Fruit fly (Drosophila melanogaster): ENCODE data around the gene CG15414.

The CG15414 gene

dm6 chr2L:3506806-3507205 is 15.9 kb upstream of the CG15414 start:
- TF ChIP-seq CG8478 (optimal IDR thresholded peaks at IDR 0.05) (no peak), CTCF (optimal IDR thresholded peaks at IDR 0.05) (no peak)

DNA sequence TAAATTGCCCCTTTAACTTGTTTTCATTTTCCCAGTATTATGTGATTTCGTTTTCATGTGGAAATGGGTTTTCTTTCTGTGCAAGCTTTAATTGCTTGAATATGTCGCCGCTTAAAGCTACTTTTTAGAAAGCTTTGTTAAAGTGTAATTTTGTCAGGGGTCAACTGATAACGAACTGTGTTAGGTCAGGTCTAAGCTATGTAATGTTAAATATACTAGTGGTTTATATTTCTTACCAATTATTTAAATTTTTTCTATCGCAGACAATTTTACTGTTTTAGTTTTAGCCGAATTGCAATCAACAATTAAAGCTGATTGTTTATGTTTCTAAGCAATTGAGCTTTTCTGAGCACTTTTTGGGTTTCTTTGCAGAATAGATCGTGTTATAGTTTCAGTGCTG is 15.5 kb upstream of the CG15414 start:
- TF ChIP-seq CG8478 (optimal IDR thresholded peaks at IDR 0.05), result no peak
- no peak for TF ChIP-seq CTCF (optimal IDR thresholded peaks at IDR 0.05)

DNA sequence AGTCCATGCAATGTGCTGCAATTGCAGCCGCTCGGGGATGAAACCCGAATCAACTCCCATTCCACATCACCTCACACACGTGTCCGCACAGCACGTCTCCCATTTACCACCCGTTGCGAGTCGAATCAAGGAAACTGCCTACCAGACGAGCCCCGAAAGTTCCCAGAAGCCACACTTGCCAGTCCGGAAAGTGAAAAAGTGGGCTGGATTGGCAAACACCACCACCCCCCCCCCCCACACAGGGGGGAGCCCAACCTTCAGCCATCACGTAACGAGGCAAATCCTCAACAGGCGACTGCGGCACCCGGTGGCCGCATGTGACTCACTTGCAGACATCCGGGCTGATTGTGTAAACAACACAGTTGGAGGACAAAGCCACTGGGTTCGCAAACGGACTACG is 14.0 kb upstream of the CG15414 start:
- TF ChIP-seq CG8478 (optimal IDR thresholded peaks at IDR 0.05), result no peak
- TF ChIP-seq CTCF (optimal IDR thresholded peaks at IDR 0.05), result no peak

DNA sequence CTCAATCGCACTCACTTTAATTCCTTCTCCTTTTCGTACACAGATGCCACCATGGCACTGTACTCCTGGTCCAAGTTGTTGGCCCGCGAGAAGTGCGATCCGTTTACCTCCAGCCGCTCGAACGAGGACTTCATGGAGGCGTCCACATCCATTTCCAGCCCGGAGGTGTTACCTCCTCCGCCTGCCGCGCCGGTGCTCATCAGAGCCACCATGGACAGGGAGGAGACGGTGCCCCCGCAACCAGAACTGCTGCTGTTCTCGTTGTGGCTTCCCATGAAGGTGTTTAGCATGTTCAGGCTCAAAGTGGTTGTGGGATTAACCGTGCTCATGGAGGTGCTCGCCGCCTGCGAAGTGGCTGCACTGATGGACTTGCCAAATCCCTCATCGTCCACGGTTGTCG is 4.6 kb upstream of the CG15414 start:
- TF ChIP-seq CG8478 (optimal IDR thresholded peaks at IDR 0.05) (no peak), CTCF (optimal IDR thresholded peaks at IDR 0.05) (no peak)

DNA sequence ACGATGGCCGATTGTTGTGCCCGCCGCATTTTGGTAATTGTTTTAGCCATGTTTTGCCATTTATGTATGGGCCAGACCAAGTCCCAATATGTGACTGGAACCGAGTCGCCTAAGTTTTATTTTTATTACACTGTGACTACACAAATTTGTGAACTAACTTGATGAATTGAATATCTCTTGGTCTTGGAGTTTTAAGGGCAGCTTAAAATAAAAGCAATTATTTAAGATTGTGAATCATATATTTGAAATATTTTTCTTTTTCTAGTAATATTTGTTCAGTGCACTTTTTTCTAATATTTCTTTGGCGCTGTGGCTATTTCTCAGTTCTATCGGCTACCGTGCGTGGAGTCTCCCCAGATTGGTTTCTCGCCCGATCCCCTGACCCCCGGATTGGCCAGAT is 2.6 kb upstream of the CG15414 start:
- TF ChIP-seq CG8478 (optimal IDR thresholded peaks at IDR 0.05) (no peak), CTCF (optimal IDR thresholded peaks at IDR 0.05) (no peak)

DNA sequence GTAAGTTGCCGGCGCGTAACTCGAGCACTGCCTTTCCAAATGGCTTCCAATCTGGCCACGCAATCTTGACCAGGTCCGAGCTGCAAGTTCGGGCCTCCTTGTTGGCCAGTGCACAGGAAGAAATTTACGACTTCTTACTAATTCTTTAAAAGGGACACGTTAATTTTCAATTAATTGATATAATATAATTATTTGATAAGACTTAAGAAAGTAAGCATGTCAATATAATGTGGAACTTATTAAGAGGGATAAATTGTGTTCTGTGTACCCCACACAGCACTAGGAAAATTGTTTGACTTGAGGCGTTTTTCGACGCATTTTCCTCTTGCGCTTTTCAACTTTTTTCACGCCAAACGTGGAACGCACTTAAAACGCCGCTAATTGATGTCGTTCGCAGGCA is 5.4 kb downstream of the CG15414 start:
- TF ChIP-seq CG8478 (optimal IDR thresholded peaks at IDR 0.05), result no peak
- no peak for TF ChIP-seq CTCF (optimal IDR thresholded peaks at IDR 0.05)

- TF ChIP-seq CG8478 (optimal IDR thresholded peaks at IDR 0.05), result no peak
- TF ChIP-seq CTCF (optimal IDR thresholded peaks at IDR 0.05), result no peak
Measured at dm6 chr2L:3484759-3485158, 6.1 kb downstream of the CG15414 start.

DNA sequence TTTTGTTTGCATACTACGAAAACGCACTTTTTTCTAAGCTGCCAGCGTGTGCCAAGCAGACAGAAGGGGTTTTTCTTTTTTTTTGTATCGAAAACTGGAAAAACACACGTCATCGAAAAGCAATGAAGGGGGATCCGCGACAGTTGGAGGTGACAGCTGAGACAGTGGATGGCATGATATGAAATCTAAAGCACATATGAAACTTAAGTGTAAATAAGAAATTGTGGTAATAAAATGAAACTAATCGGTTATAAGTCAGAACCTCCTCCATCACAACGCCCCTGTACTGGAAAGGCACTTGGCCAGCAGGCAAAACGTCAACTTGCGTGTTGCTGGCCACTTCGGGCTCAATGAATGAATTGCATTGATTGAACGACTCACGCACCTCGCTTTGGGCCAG is 7.2 kb downstream of the CG15414 start:
- TF ChIP-seq CTCF (optimal IDR thresholded peaks at IDR 0.05) (no peak), CG8478 (optimal IDR thresholded peaks at IDR 0.05) (no peak)

DNA sequence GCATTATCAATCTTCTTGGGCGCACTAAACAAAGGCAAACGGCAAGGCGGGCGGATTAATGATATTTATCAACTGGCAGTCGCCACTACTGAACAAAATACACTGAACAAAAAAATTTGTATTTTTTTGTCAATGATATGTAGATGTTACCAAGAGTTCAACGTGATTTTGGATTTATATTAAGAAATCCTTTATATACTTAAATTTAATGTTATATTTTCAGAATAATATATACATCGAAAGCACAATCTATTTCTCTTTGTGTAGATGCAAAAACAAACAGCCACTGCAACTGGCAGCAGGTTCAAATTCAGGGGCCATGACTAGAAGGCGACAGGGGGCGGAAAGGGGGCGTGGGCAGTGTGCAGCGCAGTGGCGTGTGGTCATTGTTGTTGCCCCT is 8.2 kb downstream of the CG15414 start:
- TF ChIP-seq CTCF (optimal IDR thresholded peaks at IDR 0.05), result no peak
- TF ChIP-seq CG8478 (optimal IDR thresholded peaks at IDR 0.05), result no peak

DNA sequence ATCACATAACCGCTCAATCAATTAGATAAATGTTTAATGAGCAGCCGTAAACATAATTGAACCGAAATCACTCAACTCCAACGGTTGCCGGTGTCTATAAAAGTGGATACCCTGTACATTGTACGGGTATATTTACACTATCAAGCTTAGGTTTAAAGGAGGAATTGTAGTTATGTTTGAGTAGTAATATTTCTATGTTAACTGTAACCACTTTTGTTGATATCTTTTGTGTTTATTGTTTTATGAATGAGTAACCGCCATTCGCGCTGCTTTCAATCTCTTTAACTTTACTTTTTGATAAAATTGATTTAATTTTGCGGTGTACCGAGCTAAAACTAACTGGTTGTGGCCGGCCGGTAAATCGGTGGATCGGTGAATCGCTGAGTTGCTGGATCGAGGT is 8.8 kb downstream of the CG15414 start:
- TF ChIP-seq CG8478 (optimal IDR thresholded peaks at IDR 0.05), result no peak
- TF ChIP-seq CTCF (optimal IDR thresholded peaks at IDR 0.05), result no peak

- no peak for TF ChIP-seq CG8478 (optimal IDR thresholded peaks at IDR 0.05)
- TF ChIP-seq CTCF (optimal IDR thresholded peaks at IDR 0.05), result peak; percentile 67 to 89
Measured at dm6 chr2L:3480443-3480839, 10.4 kb downstream of the CG15414 start.

dm6 chr2L:3479697-3480442 is 11.0 kb downstream of the CG15414 start:
- TF ChIP-seq CTCF (optimal IDR thresholded peaks at IDR 0.05) (no peak), CG8478 (optimal IDR thresholded peaks at IDR 0.05) (no peak)

dm6 chr2L:3478034-3478880 is 12.6 kb downstream of the CG15414 start, which contains the start of gene Thor:
Thor (plus strand) TSS chr2L:3478434.
- TF ChIP-seq CTCF (optimal IDR thresholded peaks at IDR 0.05) (no peak), CG8478 (optimal IDR thresholded peaks at IDR 0.05) (no peak)

dm6 chr2L:3477057-3477755 is 13.7 kb downstream of the CG15414 start:
- TF ChIP-seq CTCF (optimal IDR thresholded peaks at IDR 0.05) (no peak), CG8478 (optimal IDR thresholded peaks at IDR 0.05) (no peak)

DNA sequence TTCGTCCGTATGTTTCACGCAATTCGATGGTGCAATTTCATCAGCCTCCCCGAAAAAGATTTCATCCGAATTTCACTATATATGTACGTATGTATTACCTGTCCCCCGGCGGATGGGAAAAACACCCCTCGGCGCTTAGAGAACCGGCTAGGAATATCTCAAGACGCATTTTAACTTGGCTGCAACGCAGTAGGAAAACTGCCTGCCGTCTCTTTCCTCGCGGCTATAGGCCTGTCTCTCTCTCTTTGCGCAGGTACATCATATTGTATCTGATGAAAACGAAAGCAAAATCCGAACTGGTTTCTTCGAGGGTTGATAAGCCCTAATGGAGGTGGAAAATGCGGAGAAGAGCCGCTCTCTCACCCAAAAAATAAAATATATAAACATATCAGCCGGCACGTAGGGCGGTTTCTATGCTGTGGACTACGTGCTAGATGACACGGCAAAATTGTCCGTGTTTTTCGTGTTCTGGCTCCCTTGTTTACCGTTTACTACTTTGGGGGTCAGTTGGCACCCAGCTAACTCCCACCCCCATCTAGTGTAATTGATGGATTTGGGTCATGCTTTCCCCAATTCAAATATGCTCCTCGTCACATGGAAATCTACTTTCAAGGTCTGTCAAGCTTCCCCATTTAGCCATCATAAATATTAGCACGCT is 14.3 kb downstream of the CG15414 start:
- no peak for TF ChIP-seq CTCF (optimal IDR thresholded peaks at IDR 0.05)
- TF ChIP-seq CG8478 (optimal IDR thresholded peaks at IDR 0.05), result no peak

Data from S2 (cell line).